Worm (Caenorhabditis elegans) whole organism, mixed stage, embryonic: ENCODE measurements around the gene T05C7.9.
A peak's percentile ranks its signal among the peaks of the same experiment; 100 is the strongest.
"Not testable (repeated sequence)": the region's sequence is repeated elsewhere in the genome, so short reads cannot be mapped to it uniquely, and the experiment has no call there.

Experiments
- M03D4.4 ChIP-seq: sonication (generic microtip); optimal IDR thresholded peaks from 2 replicates; lab custom pipeline; 2017; ENCODE audit warnings: mild to moderate bottlenecking, missing genetic modification characterization, missing compliant biosample characterization
- bed-3 ChIP-seq: fragments of 200-800 bp; sonication (Bioruptor generic); optimal IDR thresholded peaks from 3 replicates; lab custom pipeline; 2018; ENCODE audit warnings: mild to moderate bottlenecking, missing genetic modification characterization, moderate library complexity, missing compliant biosample characterization
- ceh-39 ChIP-seq: fragments of 150-350 bp; optimal IDR thresholded peaks from 2 replicates; lab custom pipeline; 2014; ENCODE audit warnings: missing biosample characterization, missing genetic modification characterization
- ceh-43 ChIP-seq: fragments of 200-800 bp; sonication (Bioruptor generic); optimal IDR thresholded peaks from 2 replicates; lab custom pipeline; 2018; ENCODE audit warnings: mild to moderate bottlenecking, missing genetic modification characterization, moderate library complexity, missing compliant biosample characterization
- ceh-83 ChIP-seq: fragments of 200-800 bp; sonication (Bioruptor generic); optimal IDR thresholded peaks from 2 replicates; lab custom pipeline; 2018; ENCODE audit warnings: mild to moderate bottlenecking, missing genetic modification characterization, missing compliant biosample characterization
- ces-1 ChIP-seq: fragments of 150-350 bp; optimal IDR thresholded peaks from 2 replicates; lab custom pipeline; 2014; ENCODE audit warnings: missing biosample characterization, missing genetic modification reagents, missing genetic modification characterization
- cnd-1 ChIP-seq: fragments of 200-800 bp; sonication (Bioruptor generic); optimal IDR thresholded peaks from 2 replicates; lab custom pipeline; 2018; ENCODE audit warnings: mild to moderate bottlenecking, missing genetic modification characterization, missing compliant biosample characterization
- drap-1 ChIP-seq: fragments of 200-800 bp; sonication (Bioruptor generic); optimal IDR thresholded peaks from 3 replicates; lab custom pipeline; 2018; ENCODE audit warnings: mild to moderate bottlenecking, missing genetic modification characterization, missing compliant biosample characterization
- elt-1 ChIP-seq: sonication (generic microtip); optimal IDR thresholded peaks from 2 replicates; lab custom pipeline; 2017; ENCODE audit warnings: missing genetic modification characterization, mild to moderate bottlenecking, missing compliant biosample characterization, antibody characterized with exemption, moderate library complexity, borderline replicate concordance; ENCODE audit not compliant: insufficient read depth
- elt-3 ChIP-seq: fragments of 150-350 bp; optimal IDR thresholded peaks from 2 replicates; lab custom pipeline; 2014; ENCODE audit warnings: missing biosample characterization, missing genetic modification characterization
- flh-1 ChIP-seq: fragments of 200-800 bp; sonication (Bioruptor generic); optimal IDR thresholded peaks from 2 replicates; lab custom pipeline; 2018; ENCODE audit warnings: mild to moderate bottlenecking, missing genetic modification characterization, moderate library complexity, missing compliant biosample characterization
- ham-2 ChIP-seq: fragments of 200-800 bp; sonication (Bioruptor generic); optimal IDR thresholded peaks from 2 replicates; lab custom pipeline; 2018; ENCODE audit warnings: mild to moderate bottlenecking, missing genetic modification characterization, missing compliant biosample characterization
- hlh-1 ChIP-seq: fragments of 150-350 bp; optimal IDR thresholded peaks from 2 replicates; lab custom pipeline; 2014; ENCODE audit warnings: missing biosample characterization, missing genetic modification reagents, missing genetic modification characterization
- lin-13 ChIP-seq: fragments of 150-350 bp; optimal IDR thresholded peaks from 2 replicates; lab custom pipeline; 2014; ENCODE audit warnings: missing biosample characterization, missing genetic modification characterization
- lin-32 ChIP-seq: fragments of 200-800 bp; sonication (Bioruptor generic); optimal IDR thresholded peaks from 2 replicates; lab custom pipeline; 2018; ENCODE audit warnings: mild to moderate bottlenecking, missing genetic modification characterization, missing compliant biosample characterization
- lsy-2 ChIP-seq: fragments of 150-350 bp; optimal IDR thresholded peaks from 2 replicates; lab custom pipeline; 2014; ENCODE audit warnings: missing biosample characterization, missing genetic modification characterization
- mab-5 ChIP-seq: fragments of 150-350 bp; optimal IDR thresholded peaks from 2 replicates; lab custom pipeline; 2014; ENCODE audit warnings: missing biosample characterization, missing genetic modification characterization
- mep-1 ChIP-seq: fragments of 150-350 bp; optimal IDR thresholded peaks from 2 replicates; lab custom pipeline; 2017; ENCODE audit warnings: missing biosample characterization, missing genetic modification reagents, missing genetic modification characterization, inconsistent platforms
- mls-2 ChIP-seq: sonication (generic microtip); optimal IDR thresholded peaks from 2 replicates; lab custom pipeline; 2016; ENCODE audit warnings: mild to moderate bottlenecking, missing genetic modification characterization, moderate library complexity, missing compliant biosample characterization
- nhr-12 ChIP-seq: fragments of 150-350 bp; optimal IDR thresholded peaks from 2 replicates; lab custom pipeline; 2014; ENCODE audit warnings: missing biosample characterization, missing genetic modification characterization
- nhr-2 ChIP-seq: fragments of 150-350 bp; optimal IDR thresholded peaks from 2 replicates; lab custom pipeline; 2014; ENCODE audit warnings: missing biosample characterization, missing genetic modification characterization
- nhr-237 ChIP-seq: fragments of 150-350 bp; optimal IDR thresholded peaks from 2 replicates; lab custom pipeline; 2014; ENCODE audit warnings: missing biosample characterization, missing genetic modification characterization
- nhr-28 ChIP-seq: fragments of 150-350 bp; optimal IDR thresholded peaks from 2 replicates; lab custom pipeline; 2014; ENCODE audit warnings: missing biosample characterization, missing genetic modification characterization
- nhr-76 ChIP-seq: sonication (generic microtip); optimal IDR thresholded peaks from 2 replicates; lab custom pipeline; 2017; ENCODE audit warnings: missing biosample characterization, missing genetic modification characterization
- pha-4 ChIP-seq: fragments of 150-350 bp; optimal IDR thresholded peaks from 2 replicates; lab custom pipeline; 2018; ENCODE audit warnings: missing biosample characterization, missing genetic modification reagents, missing genetic modification characterization
- snpc-4 ChIP-seq: fragments of 150-350 bp; optimal IDR thresholded peaks from 2 replicates; lab custom pipeline; 2014; ENCODE audit warnings: missing biosample characterization, missing genetic modification characterization
- sptf-1 ChIP-seq: sonication (generic microtip); optimal IDR thresholded peaks from 2 replicates; lab custom pipeline; 2017; ENCODE audit warnings: mild to moderate bottlenecking, missing genetic modification characterization, moderate library complexity, missing compliant biosample characterization
- tbx-8 ChIP-seq: fragments of 200-800 bp; sonication (Bioruptor generic); optimal IDR thresholded peaks from 2 replicates; lab custom pipeline; 2018; ENCODE audit warnings: mild to moderate bottlenecking, missing genetic modification characterization, moderate library complexity, missing compliant biosample characterization
- unc-120 ChIP-seq: sonication (generic microtip); optimal IDR thresholded peaks from 2 replicates; lab custom pipeline; 2017; ENCODE audit warnings: missing genetic modification characterization, missing compliant biosample characterization; ENCODE audit not compliant: poor library complexity, severe bottlenecking
- unc-39 ChIP-seq: fragments of 150-350 bp; optimal IDR thresholded peaks from 2 replicates; lab custom pipeline; 2014; ENCODE audit warnings: missing biosample characterization, missing genetic modification characterization
- unc-62 ChIP-seq: fragments of 150-350 bp; optimal IDR thresholded peaks from 2 replicates; lab custom pipeline; 2014; ENCODE audit warnings: missing biosample characterization, missing genetic modification reagents, missing genetic modification characterization
- zip-8 ChIP-seq: fragments of 150-350 bp; optimal IDR thresholded peaks from 2 replicates; lab custom pipeline; 2014; ENCODE audit warnings: missing biosample characterization, missing genetic modification characterization
- ztf-11 ChIP-seq: fragments of 150-350 bp; optimal IDR thresholded peaks from 2 replicates; lab custom pipeline; 2014; ENCODE audit warnings: missing biosample characterization, missing genetic modification characterization

T05C7.9 gene

ce11 chrIV:111377-111776 is 32.3 kb downstream of the T05C7.9 start, which contains the start of gene F29C4.4:
Gene F29C4.4, plus strand, starts transcription at chrIV:111677.
- not testable (repeated sequence) for TF ChIP-seq sptf-1, ces-1, nhr-28

ce11 chrIV:118786-119185 is 39.7 kb downstream of the T05C7.9 start:
- TF ChIP-seq nhr-12 (tag; lab: Kevin White, UChicago): no peak
- no peak for TF ChIP-seq drap-1
- TF ChIP-seq elt-1 (tag; lab: Kevin White, UChicago): no peak
- TF ChIP-seq nhr-237 (tag; lab: Kevin White, UChicago): no peak
- no peak for TF ChIP-seq pha-4 (tag; lab: Kevin White, UChicago)
- TF ChIP-seq nhr-2 (tag; lab: Kevin White, UChicago): no peak
- no peak for TF ChIP-seq ztf-11 (tag; lab: Kevin White, UChicago)
- TF ChIP-seq unc-120 (tag; lab: Kevin White, UChicago): no peak
- no peak for TF ChIP-seq ceh-39
- no peak for TF ChIP-seq mep-1 (tag; lab: Kevin White, UChicago)
- TF ChIP-seq flh-1 (GFP tag; lab: Kevin White, UChicago): no peak
- TF ChIP-seq ceh-83: no peak
- TF ChIP-seq sptf-1: no peak
- TF ChIP-seq mls-2 (tag; lab: Kevin White, UChicago): no peak
- no peak for TF ChIP-seq nhr-76
- TF ChIP-seq elt-3 (tag; lab: Kevin White, UChicago): no peak
- TF ChIP-seq cnd-1 (tag; lab: Kevin White, UChicago): no peak
- TF ChIP-seq bed-3 (GFP tag; lab: Kevin White, UChicago): no peak
- no peak for TF ChIP-seq snpc-4 (tag; lab: Kevin White, UChicago)

ce11 chrIV:119792-120191 is 40.7 kb downstream of the T05C7.9 start:
- TF ChIP-seq nhr-12 (tag; lab: Kevin White, UChicago) (no peak), ces-1 (no peak), lsy-2 (no peak), ztf-11 (tag; lab: Kevin White, UChicago) (no peak), pha-4 (tag; lab: Kevin White, UChicago) (no peak), ceh-83 (no peak), lin-32 (no peak)
- TF ChIP-seq, all 35 proteins: peak for 0

ce11 chrIV:121607-122006 is 42.5 kb downstream of the T05C7.9 start, which contains the start of gene tut-1:
Gene tut-1, minus strand, starts transcription at chrIV:121707.
- TF ChIP-seq flh-1 (GFP tag; lab: Kevin White, UChicago): no peak
- TF ChIP-seq lsy-2: no peak
- TF ChIP-seq pha-4 (tag; lab: Kevin White, UChicago): no peak
- TF ChIP-seq hlh-1 (tag; lab: Kevin White, UChicago): no peak
- TF ChIP-seq unc-120 (tag; lab: Kevin White, UChicago): no peak
- TF ChIP-seq nhr-12 (tag; lab: Kevin White, UChicago): no peak
- no peak for TF ChIP-seq unc-62 (GFP tag; lab: Kevin White, UChicago)
- TF ChIP-seq drap-1: no peak
- TF ChIP-seq unc-39: no peak
- no peak for TF ChIP-seq ces-1
- no peak for TF ChIP-seq tbx-8 (GFP tag; lab: Kevin White, UChicago)
- no peak for TF ChIP-seq snpc-4 (tag; lab: Kevin White, UChicago)
- TF ChIP-seq ceh-39: no peak
- TF ChIP-seq nhr-237 (tag; lab: Kevin White, UChicago): no peak
- no peak for TF ChIP-seq ham-2 (GFP tag; lab: Kevin White, UChicago)
- TF ChIP-seq lin-32: no peak
- no peak for TF ChIP-seq elt-3 (tag; lab: Kevin White, UChicago)
- TF ChIP-seq mep-1 (tag; lab: Kevin White, UChicago): no peak
- no peak for TF ChIP-seq ceh-43 (GFP tag; lab: Kevin White, UChicago)

ce11 chrIV:125881-126781 is 47.1 kb downstream of the T05C7.9 start, which contains the start of the genes grld-1 and cox-6C:
Gene grld-1, minus strand, starts transcription at chrIV:125931.
Gene cox-6C, plus strand, starts transcription at chrIV:126731.
- TF ChIP-seq M03D4.4 (tag; lab: Kevin White, UChicago) (no peak), ztf-11 (tag; lab: Kevin White, UChicago) (no peak), ceh-43 (GFP tag; lab: Kevin White, UChicago) (peak; percentile 8), unc-120 (tag; lab: Kevin White, UChicago) (peak; percentile 81), ceh-39 (peak; percentile 19), nhr-237 (tag; lab: Kevin White, UChicago) (peak; percentile 18), drap-1 (peak; percentile 34), lin-13 (tag; lab: Kevin White, UChicago) (peak; percentile 66), mab-5 (tag; lab: Kevin White, UChicago) (no peak), unc-62 (GFP tag; lab: Kevin White, UChicago) (no peak), lsy-2 (peak; percentile 94), ceh-83 (peak; percentile 25), ces-1 (peak; percentile 49), zip-8 (tag; lab: Kevin White, UChicago) (no peak), mep-1 (tag; lab: Kevin White, UChicago) (peak; percentile 84)
- TF ChIP-seq, all 35 proteins: peak for 10
